Fruit fly (Drosophila melanogaster) whole organism, embryonic: ENCODE measurements around the gene CG31089.

Source experiments
- Bteb2 ChIP-seq: fragments of 200-800 bp; sonication (Bioruptor generic); optimal IDR thresholded peaks from 2 replicates; lab custom pipeline; 2016; ENCODE audit warnings: missing biosample characterization, missing genetic modification characterization
- CG10979 ChIP-seq: fragments of 200-800 bp; sonication (Bioruptor generic); optimal IDR thresholded peaks from 2 replicates; lab custom pipeline; 2018; ENCODE audit warnings: missing biosample characterization, mild to moderate bottlenecking, missing genetic modification characterization, moderate library complexity
- CG11398 ChIP-seq: fragments of 200-800 bp; sonication (Bioruptor generic); optimal IDR thresholded peaks from 2 replicates; lab custom pipeline; 2016; ENCODE audit warnings: missing biosample characterization, missing genetic modification characterization
- CG12942 ChIP-seq: fragments of 200-800 bp; sonication (Bioruptor generic); optimal IDR thresholded peaks from 3 replicates; lab custom pipeline; 2016; ENCODE audit warnings: missing biosample characterization, missing genetic modification characterization
- CG13624 ChIP-seq: fragments of 200-800 bp; sonication (Bioruptor generic); optimal IDR thresholded peaks from 2 replicates; lab custom pipeline; 2016; ENCODE audit warnings: missing biosample characterization, missing genetic modification characterization
- CG15479 ChIP-seq: fragments of 200-800 bp; sonication (Bioruptor generic); optimal IDR thresholded peaks from 3 replicates; lab custom pipeline; 2019; ENCODE audit warnings: missing biosample characterization, mild to moderate bottlenecking, missing genetic modification characterization, moderate library complexity
- CG17802 ChIP-seq: fragments of 200-800 bp; sonication (Bioruptor generic); optimal IDR thresholded peaks from 2 replicates; lab custom pipeline; 2018; ENCODE audit warnings: missing biosample characterization, mild to moderate bottlenecking, missing genetic modification characterization, moderate library complexity
- CG18619 ChIP-seq: fragments of 200-800 bp; sonication (Bioruptor generic); optimal IDR thresholded peaks from 3 replicates; lab custom pipeline; 2017; ENCODE audit warnings: missing biosample characterization, mild to moderate bottlenecking, missing genetic modification characterization
- CG2202 ChIP-seq: fragments of 200-800 bp; sonication (Bioruptor generic); optimal IDR thresholded peaks from 2 replicates; lab custom pipeline; 2018; ENCODE audit warnings: missing biosample characterization, mild to moderate bottlenecking, missing genetic modification characterization
- CG31224 ChIP-seq: fragments of 200-800 bp; sonication (Bioruptor generic); IDR thresholded peaks from 2 replicates; pipeline ENCODE4 v1.3.6; 2022; ENCODE audit warnings: missing biosample characterization, missing genetic modification characterization
- CG3163 ChIP-seq: fragments of 200-800 bp; sonication (Bioruptor generic); optimal IDR thresholded peaks from 3 replicates; lab custom pipeline; 2016; ENCODE audit warnings: missing biosample characterization, missing genetic modification characterization
- CG32772 ChIP-seq: fragments of 200-800 bp; sonication (Bioruptor generic); IDR thresholded peaks from 2 replicates; pipeline ENCODE4 v1.3.6; 2022; ENCODE audit warnings: missing biosample characterization, missing genetic modification characterization
- CG34224 ChIP-seq: fragments of 200-800 bp; sonication (Bioruptor generic); IDR thresholded peaks from 3 replicates; pipeline ENCODE4 v1.3.6; 2022; ENCODE audit warnings: missing biosample characterization, missing genetic modification characterization; ENCODE audit not compliant: partially characterized antibody
- CG3847 ChIP-seq: fragments of 200-800 bp; sonication (Bioruptor generic); IDR thresholded peaks from 2 replicates; pipeline ENCODE4 v1.3.6; 2022; ENCODE audit warnings: missing biosample characterization, missing genetic modification characterization
- CG3995 ChIP-seq: fragments of 200-800 bp; sonication (Bioruptor generic); optimal IDR thresholded peaks from 3 replicates; lab custom pipeline; 2016; ENCODE audit warnings: missing biosample characterization, missing genetic modification characterization
- CG8281 ChIP-seq: fragments of 200-800 bp; sonication (Bioruptor generic); optimal IDR thresholded peaks from 2 replicates; lab custom pipeline; 2018; ENCODE audit warnings: missing biosample characterization, mild to moderate bottlenecking, missing genetic modification characterization, moderate library complexity
- CG8765 ChIP-seq: fragments of 200-800 bp; sonication (Bioruptor generic); IDR thresholded peaks from 2 replicates; pipeline ENCODE4 v1.3.6; 2022; ENCODE audit warnings: missing biosample characterization, missing genetic modification characterization
- CG9727 ChIP-seq: fragments of 200-800 bp; sonication (Bioruptor generic); optimal IDR thresholded peaks from 3 replicates; lab custom pipeline; 2017; ENCODE audit warnings: missing biosample characterization, mild to moderate bottlenecking, missing genetic modification characterization
- D19B ChIP-seq: fragments of 200-800 bp; sonication (Bioruptor generic); optimal IDR thresholded peaks from 2 replicates; lab custom pipeline; 2017; ENCODE audit warnings: missing biosample characterization, mild to moderate bottlenecking, missing genetic modification characterization
- Ets65A ChIP-seq: fragments of 200-800 bp; sonication (Bioruptor generic); peaks from one replicate; lab custom pipeline; 2016; ENCODE audit warnings: missing biosample characterization, missing genetic modification characterization
- Fer2 ChIP-seq: fragments of 200-800 bp; sonication (Bioruptor generic); optimal IDR thresholded peaks from 2 replicates; lab custom pipeline; 2018; ENCODE audit warnings: missing biosample characterization, mild to moderate bottlenecking, missing genetic modification characterization, moderate library complexity
- HLH3B ChIP-seq: fragments of 200-800 bp; sonication (Bioruptor generic); IDR thresholded peaks from 2 replicates; pipeline ENCODE4 v1.3.6; 2022; ENCODE audit warnings: missing biosample characterization, missing genetic modification characterization
- HmgD ChIP-seq: fragments of 200-800 bp; sonication (Bioruptor generic); optimal IDR thresholded peaks from 3 replicates; lab custom pipeline; 2016; ENCODE audit warnings: missing biosample characterization, missing genetic modification characterization
- Hmr ChIP-seq: fragments of 200-800 bp; sonication (Bioruptor generic); optimal IDR thresholded peaks from 3 replicates; lab custom pipeline; 2017; ENCODE audit warnings: mild to moderate bottlenecking, missing biosample characterization, missing genetic modification reagents, missing genetic modification characterization
- Hmx ChIP-seq: fragments of 200-800 bp; sonication (Bioruptor generic); optimal IDR thresholded peaks from 2 replicates; lab custom pipeline; 2016; ENCODE audit warnings: missing biosample characterization, missing genetic modification characterization
- Lpt ChIP-seq: fragments of >200 bp; optimal IDR thresholded peaks from 2 replicates; lab custom pipeline; 2018; ENCODE audit warnings: missing biosample characterization, missing genetic modification characterization
- MESR4 ChIP-seq: fragments of 200-800 bp; sonication (Bioruptor generic); optimal IDR thresholded peaks from 2 replicates; lab custom pipeline; 2018; ENCODE audit warnings: missing biosample characterization, mild to moderate bottlenecking, missing genetic modification characterization, moderate library complexity
- Opbp ChIP-seq: fragments of 200-800 bp; sonication (Bioruptor generic); IDR thresholded peaks from 3 replicates; pipeline ENCODE4 v1.3.6; 2022; ENCODE audit warnings: missing biosample characterization, missing genetic modification characterization; ENCODE audit not compliant: partially characterized antibody
- Rx ChIP-seq: fragments of 200-800 bp; sonication (Bioruptor generic); IDR thresholded peaks from 2 replicates; pipeline ENCODE4 v1.3.6; 2022; ENCODE audit warnings: missing biosample characterization, missing genetic modification characterization
- Stat92E ChIP-seq, 3 experiments: fragments of >200 bp in 2 of 3; fragments of 200-800 bp in 1 of 3; sonication (Bioruptor generic) in 1 of 3; optimal IDR thresholded peaks; 2 replicates each; lab custom pipeline; 2017 to 2019; ENCODE audit warnings: missing biosample characterization in 3 of 3, missing genetic modification characterization in 3 of 3, mild to moderate bottlenecking in 1 of 3, moderate library complexity in 1 of 3
- ab ChIP-seq: fragments of 200-800 bp; sonication (Bioruptor generic); optimal IDR thresholded peaks from 2 replicates; lab custom pipeline; 2016; ENCODE audit warnings: missing biosample characterization, missing genetic modification characterization
- bcd ChIP-seq: fragments of 200-800 bp; sonication (Bioruptor generic); optimal IDR thresholded peaks from 2 replicates; lab custom pipeline; 2017; ENCODE audit warnings: missing biosample characterization, mild to moderate bottlenecking, missing genetic modification characterization
- bsh ChIP-seq, 2 experiments: fragments of 200-800 bp; sonication (Bioruptor generic); optimal IDR thresholded peaks; 2 replicates each; lab custom pipeline; 2017 to 2018; ENCODE audit warnings: mild to moderate bottlenecking in 2 of 2, missing biosample characterization in 2 of 2, missing genetic modification characterization in 2 of 2, moderate library complexity in 1 of 2
- da ChIP-seq: fragments of 200-800 bp; sonication (Bioruptor generic); optimal IDR thresholded peaks from 2 replicates; lab custom pipeline; 2016; ENCODE audit warnings: missing biosample characterization, missing genetic modification characterization
- ewg ChIP-seq: fragments of 200-800 bp; sonication (Bioruptor generic); optimal IDR thresholded peaks from 3 replicates; lab custom pipeline; 2017; ENCODE audit warnings: mild to moderate bottlenecking, missing biosample characterization, missing genetic modification reagents, missing genetic modification characterization
- ftz-f1 ChIP-seq: fragments of 200-800 bp; sonication (Bioruptor generic); optimal IDR thresholded peaks from 2 replicates; lab custom pipeline; 2016; ENCODE audit warnings: missing biosample characterization, missing genetic modification characterization
- gfzf ChIP-seq: fragments of 200-800 bp; sonication (Bioruptor generic); optimal IDR thresholded peaks from 2 replicates; lab custom pipeline; 2016; ENCODE audit warnings: missing biosample characterization, mild to moderate bottlenecking, missing genetic modification characterization, moderate library complexity
- gsb ChIP-seq: fragments of 200-800 bp; sonication (Bioruptor generic); IDR thresholded peaks from 2 replicates; pipeline ENCODE4 v1.3.6; 2022; ENCODE audit warnings: missing biosample characterization, missing genetic modification characterization
- inv ChIP-seq: fragments of 200-800 bp; sonication (Bioruptor generic); IDR thresholded peaks from 2 replicates; pipeline ENCODE4 v1.3.6; 2022; ENCODE audit warnings: missing biosample characterization, missing genetic modification characterization; ENCODE audit not compliant: partially characterized antibody
- odd ChIP-seq: fragments of 200-800 bp; sonication (Bioruptor generic); optimal IDR thresholded peaks from 2 replicates; lab custom pipeline; 2017; ENCODE audit warnings: missing biosample characterization, mild to moderate bottlenecking, missing genetic modification characterization
- peb ChIP-seq: fragments of 200-800 bp; sonication (Bioruptor generic); IDR thresholded peaks from 2 replicates; pipeline ENCODE4 v1.3.6; 2022; ENCODE audit warnings: missing biosample characterization, missing genetic modification characterization
- repo ChIP-seq: fragments of 200-800 bp; sonication (Bioruptor generic); optimal IDR thresholded peaks from 2 replicates; lab custom pipeline; 2016; ENCODE audit warnings: missing biosample characterization, missing genetic modification characterization
- rib ChIP-seq: fragments of 200-800 bp; sonication (Bioruptor generic); IDR thresholded peaks from 2 replicates; pipeline ENCODE4 v1.3.6; 2022; ENCODE audit warnings: missing biosample characterization, missing genetic modification characterization
- sd ChIP-seq: fragments of 200-800 bp; sonication (Bioruptor generic); optimal IDR thresholded peaks from 3 replicates; lab custom pipeline; 2018; ENCODE audit warnings: missing biosample characterization, mild to moderate bottlenecking, missing genetic modification characterization, moderate library complexity
- so ChIP-seq: fragments of 200-800 bp; sonication (Bioruptor generic); IDR thresholded peaks from 3 replicates; pipeline ENCODE4 v1.3.6; 2022; ENCODE audit warnings: missing biosample characterization, missing genetic modification characterization
- tap ChIP-seq: fragments of 200-800 bp; optimal IDR thresholded peaks from 3 replicates; lab custom pipeline; 2019; ENCODE audit warnings: missing biosample characterization, mild to moderate bottlenecking, missing genetic modification characterization, moderate library complexity
- tna ChIP-seq: fragments of 200-800 bp; sonication (Bioruptor generic); IDR thresholded peaks from 2 replicates; pipeline ENCODE4 v1.3.6; 2022; ENCODE audit warnings: missing biosample characterization, missing genetic modification characterization; ENCODE audit not compliant: partially characterized antibody
- vvl ChIP-seq: fragments of 200-800 bp; sonication (Bioruptor generic); IDR thresholded peaks from 2 replicates; pipeline ENCODE4 v1.3.6; 2022; ENCODE audit warnings: missing biosample characterization, missing genetic modification characterization
- zfh2 ChIP-seq: fragments of 200-800 bp; sonication (Bioruptor generic); optimal IDR thresholded peaks from 2 replicates; lab custom pipeline; 2016; ENCODE audit warnings: missing biosample characterization, missing genetic modification characterization

The CG31089 gene

dm6 chr3R:25880971-25881809, 21.3 kb upstream of the CG31089 start, which contains the start of gene Tsp96F (continued):
- no peak for TF ChIP-seq ewg (GFP tag; lab: Kevin White, UChicago)
- TF ChIP-seq bcd (GFP tag; lab: Kevin White, UChicago), result peak; percentile 6
- no peak for TF ChIP-seq odd (GFP tag; lab: Kevin White, UChicago)
- peak; percentile 53 for TF ChIP-seq Hmr (GFP tag; lab: Kevin White, UChicago)
- peak; percentile 44; the same call in 1 of the 2 replicates for TF ChIP-seq inv (GFP tag; lab: Robert Waterston, UW)
- no peak for TF ChIP-seq CG31224 (GFP tag; lab: Robert Waterston, UW)
- peak; percentile 39 for TF ChIP-seq CG3995 (GFP tag; lab: Kevin White, UChicago)
- TF ChIP-seq CG9727 (GFP tag; lab: Kevin White, UChicago), result no peak
- TF ChIP-seq HmgD (GFP tag; lab: Kevin White, UChicago), result peak; percentile 53
- TF ChIP-seq CG3847, result peak; percentile 38; the same call in 1 of the 2 replicates
- no peak for TF ChIP-seq gsb
- no peak for TF ChIP-seq Ets65A (GFP tag; lab: Kevin White, UChicago)
- TF ChIP-seq CG3163 (GFP tag; lab: Kevin White, UChicago), result no peak
- no peak for TF ChIP-seq CG11398
- TF ChIP-seq Stat92E (GFP tag; optimal IDR thresholded peaks at IDR 0.05; lab: Kevin White, UChicago), result peak in 1 of 3 experiments; percentile 38
- TF ChIP-seq CG32772 (GFP tag; lab: Robert Waterston, UW), result no peak
- TF ChIP-seq da, result no peak
- 0 out of 3 replicates have a peak, but pooled peaks have one; percentile 38 for TF ChIP-seq CG34224 (GFP tag; lab: Robert Waterston, UW)
- no peak for TF ChIP-seq Lpt
- TF ChIP-seq Opbp (GFP tag; lab: Robert Waterston, UW), result no peak; the same call in none of the 3 replicates
- TF ChIP-seq CG8765, result no peak
- TF ChIP-seq peb (GFP tag; lab: Robert Waterston, UW), result no peak
- TF ChIP-seq tna, result 0 out of 2 replicates have a peak, but pooled peaks have one; percentile 37
- no peak for TF ChIP-seq CG8281 (tag; lab: Kevin White, UChicago)
- no peak for TF ChIP-seq Fer2 (tag; lab: Kevin White, UChicago)
- no peak for TF ChIP-seq HLH3B (GFP tag; lab: Robert Waterston, UW)
- TF ChIP-seq CG10979 (tag; lab: Kevin White, UChicago), result no peak
- TF ChIP-seq Rx, result no peak
- no peak for TF ChIP-seq rib
- TF ChIP-seq so (GFP tag; lab: Robert Waterston, UW), result peak; percentile 20; the same call in 1 of the 3 replicates
- peak in 1 of 2 experiments; percentile 22 for TF ChIP-seq bsh (GFP tag; optimal IDR thresholded peaks at IDR 0.05; lab: Kevin White, UChicago)
- no peak for TF ChIP-seq repo (GFP tag; lab: Kevin White, UChicago)
- TF ChIP-seq D19B, result no peak
- no peak for TF ChIP-seq Hmx
- peak; percentile 95 for TF ChIP-seq gfzf (GFP tag; lab: Kevin White, UChicago)
- peak; percentile 21 for TF ChIP-seq CG2202 (tag; lab: Kevin White, UChicago)
- TF ChIP-seq CG15479 (GFP tag; lab: Kevin White, UChicago), result no peak
- TF ChIP-seq vvl (GFP tag; lab: Robert Waterston, UW), result peak; percentile 30; the same call in 1 of the 2 replicates
- no peak for TF ChIP-seq CG13624 (GFP tag; lab: Kevin White, UChicago)
- TF ChIP-seq tap (tag; lab: Kevin White, UChicago), result no peak
- no peak for TF ChIP-seq Bteb2
- no peak for TF ChIP-seq CG18619 (GFP tag; lab: Kevin White, UChicago)
- TF ChIP-seq CG17802 (tag; lab: Kevin White, UChicago), result no peak
- TF ChIP-seq CG12942 (GFP tag; lab: Kevin White, UChicago), result no peak
- no peak for TF ChIP-seq ab (GFP tag; lab: Kevin White, UChicago)
- TF ChIP-seq ftz-f1 (GFP tag; lab: Kevin White, UChicago), result no peak
- peak; percentile 45 for TF ChIP-seq sd (tag; lab: Kevin White, UChicago)
- peak; percentile 81 for TF ChIP-seq MESR4
- no peak for TF ChIP-seq zfh2 (GFP tag; lab: Kevin White, UChicago)
